Worm (Caenorhabditis elegans) whole organism, midembryonic: ENCODE data around the gene rnp-4.

Experiments used
- T22C8.4 ChIP-seq: fragments of 200-800 bp; sonication (Bioruptor generic); IDR thresholded peaks from 2 replicates; pipeline ENCODE4 v1.3.6; 2022; ENCODE audit warnings: missing genetic modification characterization, missing compliant biosample characterization
- cog-1 ChIP-seq: sonication (generic microtip); optimal IDR thresholded peaks from 2 replicates; lab custom pipeline; 2016; ENCODE audit warnings: missing genetic modification characterization, missing compliant biosample characterization
- flt-1 ChIP-seq: fragments of 200-800 bp; sonication (Bioruptor generic); IDR thresholded peaks from 2 replicates; pipeline ENCODE4 v1.3.6; 2022; ENCODE audit warnings: missing genetic modification characterization, missing compliant biosample characterization
- klf-2 ChIP-seq: fragments of 200-800 bp; sonication (Bioruptor generic); conservative IDR thresholded peaks from 2 replicates; pipeline ENCODE4 v1.3.6; 2022; ENCODE audit warnings: missing genetic modification reagents, missing genetic modification characterization, missing compliant biosample characterization
- med-1 ChIP-seq: sonication (generic microtip); optimal IDR thresholded peaks from 2 replicates; lab custom pipeline; 2017; ENCODE audit warnings: missing genetic modification characterization, mild to moderate bottlenecking, missing compliant biosample characterization, antibody characterized with exemption, missing genetic modification reagents; ENCODE audit not compliant: insufficient read depth
- ref-1 ChIP-seq: fragments of 200-800 bp; sonication (Bioruptor generic); conservative IDR thresholded peaks from 2 replicates; pipeline ENCODE4 v1.3.6; 2022; ENCODE audit warnings: missing genetic modification reagents, missing genetic modification characterization, missing compliant biosample characterization
- tab-1 ChIP-seq: fragments of 200-800 bp; sonication (Bioruptor generic); IDR thresholded peaks from 2 replicates; pipeline ENCODE4 v1.3.6; 2022; ENCODE audit warnings: missing genetic modification characterization, missing compliant biosample characterization
- ztf-23 ChIP-seq: fragments of 200-800 bp; sonication (Bioruptor generic); IDR thresholded peaks from 2 replicates; pipeline ENCODE4 v1.3.6; 2022; ENCODE audit warnings: missing genetic modification reagents, missing genetic modification characterization, missing compliant biosample characterization
- ztf-29 ChIP-seq: fragments of 200-800 bp; sonication (Bioruptor generic); IDR thresholded peaks from 2 replicates; pipeline ENCODE4 v1.3.6; 2022; ENCODE audit warnings: missing genetic modification reagents, missing genetic modification characterization, missing compliant biosample characterization

The rnp-4 gene

ce11 chrIII:4372894-4373293 is 33.2 kb upstream of the rnp-4 start:
- TF ChIP-seq cog-1 (no peak), klf-2 (no peak), tab-1 (GFP tag; lab: Robert Waterston, UW) (no peak), flt-1 (GFP tag; lab: Robert Waterston, UW) (no peak), ztf-23 (no peak), med-1 (GFP tag; lab: Kevin White, UChicago) (no peak), T22C8.4 (GFP tag; lab: Robert Waterston, UW) (no peak), ztf-29 (no peak), ref-1 (GFP tag; lab: Robert Waterston, UW) (no peak)

- TF ChIP-seq tab-1 (GFP tag; lab: Robert Waterston, UW) (no peak), cog-1 (no peak), klf-2 (no peak), ztf-23 (no peak), med-1 (GFP tag; lab: Kevin White, UChicago) (no peak), ref-1 (GFP tag; lab: Robert Waterston, UW) (no peak), ztf-29 (no peak), flt-1 (GFP tag; lab: Robert Waterston, UW) (no peak), T22C8.4 (GFP tag; lab: Robert Waterston, UW) (no peak)
Observed at ce11 chrIII:4374854-4375253, 31.2 kb upstream of the rnp-4 start, which contains the start of gene pals-26. Gene pals-26 (plus strand): TSS chrIII:4375154.

DNA sequence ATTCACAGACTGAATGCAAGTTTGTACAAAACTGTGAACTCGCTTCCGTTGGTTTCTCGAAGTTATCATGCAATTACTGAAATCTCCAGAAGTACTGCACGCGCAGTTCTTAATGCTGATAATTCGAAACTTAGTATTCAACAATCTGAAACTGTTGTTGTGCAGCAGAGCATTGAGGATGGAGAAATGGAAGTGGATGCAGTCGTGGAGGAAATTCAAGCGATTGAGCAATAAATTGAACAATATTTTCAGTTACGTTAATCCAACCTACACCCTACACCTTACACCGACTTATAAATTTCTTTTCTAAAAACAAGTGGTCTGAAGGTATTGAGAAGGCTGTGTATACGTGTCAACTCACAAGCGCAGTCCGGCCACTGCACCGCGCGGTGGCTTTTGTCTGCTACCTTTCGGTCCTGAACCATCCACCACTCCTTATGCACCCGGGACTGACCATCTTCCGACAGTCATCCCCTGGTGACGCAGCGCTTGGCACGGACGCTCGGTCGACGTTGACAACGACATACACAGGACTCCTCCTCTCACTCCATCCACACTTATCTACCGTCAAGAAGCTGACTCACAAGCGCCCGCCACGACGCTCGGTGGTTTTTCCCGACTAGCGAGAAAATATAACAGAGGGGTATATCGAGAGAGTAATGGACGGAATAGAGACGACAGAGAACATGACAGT is 27.3 kb upstream of the rnp-4 start:
- peak; percentile 42 for TF ChIP-seq T22C8.4 (GFP tag; lab: Robert Waterston, UW)
- TF ChIP-seq tab-1 (GFP tag; lab: Robert Waterston, UW), result peak; percentile 83
- peak; percentile 56 for TF ChIP-seq cog-1
- TF ChIP-seq flt-1 (GFP tag; lab: Robert Waterston, UW), result peak; percentile 91
- peak; percentile 83 for TF ChIP-seq ztf-23
- TF ChIP-seq ref-1 (GFP tag; lab: Robert Waterston, UW), result peak; percentile 50; the same call in 1 of the 2 replicates
- peak; percentile 5 for TF ChIP-seq med-1 (GFP tag; lab: Kevin White, UChicago)
- TF ChIP-seq ztf-29, result peak; percentile 83
- TF ChIP-seq klf-2, result peak; percentile 66

ce11 chrIII:4379717-4380116 is 26.4 kb upstream of the rnp-4 start, which contains the start of gene B0284.3:
Gene B0284.3 (minus strand): TSS chrIII:4379817.
- TF ChIP-seq ztf-29 (no peak), klf-2 (no peak), flt-1 (GFP tag; lab: Robert Waterston, UW) (no peak)

- TF ChIP-seq cog-1 (peak; percentile 11), ztf-23 (no peak)
Observed at ce11 chrIII:4380835-4381234, 25.3 kb upstream of the rnp-4 start.

DNA sequence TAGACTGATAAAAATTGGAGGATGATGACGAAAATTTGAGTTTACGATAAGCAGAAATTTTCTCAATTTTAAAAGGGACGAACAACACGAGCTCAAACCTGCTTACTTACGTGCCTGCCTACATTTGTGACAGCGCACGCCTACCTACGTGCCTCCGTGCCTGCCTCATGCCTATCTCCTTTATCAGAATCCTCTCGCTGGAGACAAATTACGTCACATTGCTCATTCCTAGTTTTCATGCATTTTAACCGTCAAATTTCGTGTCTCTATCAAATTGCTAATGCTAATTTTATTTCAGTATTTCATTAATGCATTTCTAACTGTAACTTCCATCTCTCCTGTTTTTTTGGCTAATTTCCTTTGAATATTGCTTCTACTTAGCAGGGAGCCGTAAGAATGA is 24.7 kb upstream of the rnp-4 start, which contains the start of gene pals-27:
TSS of gene pals-27 (plus strand) at position 301 of the 400 bp plus-strand sequence.
- TF ChIP-seq cog-1 (no peak), med-1 (GFP tag; lab: Kevin White, UChicago) (no peak), tab-1 (GFP tag; lab: Robert Waterston, UW) (no peak), ztf-23 (no peak), klf-2 (no peak), ztf-29 (no peak), ref-1 (GFP tag; lab: Robert Waterston, UW) (no peak), flt-1 (GFP tag; lab: Robert Waterston, UW) (no peak), T22C8.4 (GFP tag; lab: Robert Waterston, UW) (no peak)

ce11 chrIII:4382118-4382517 is 24.0 kb upstream of the rnp-4 start:
- no peak for TF ChIP-seq tab-1 (GFP tag; lab: Robert Waterston, UW)
- TF ChIP-seq ref-1 (GFP tag; lab: Robert Waterston, UW), result no peak
- no peak for TF ChIP-seq ztf-23
- no peak for TF ChIP-seq cog-1
- TF ChIP-seq med-1 (GFP tag; lab: Kevin White, UChicago), result no peak
- TF ChIP-seq ztf-29, result no peak
- TF ChIP-seq T22C8.4 (GFP tag; lab: Robert Waterston, UW), result no peak
- no peak for TF ChIP-seq klf-2
- TF ChIP-seq flt-1 (GFP tag; lab: Robert Waterston, UW), result no peak

- TF ChIP-seq flt-1 (GFP tag; lab: Robert Waterston, UW), result no peak
- no peak for TF ChIP-seq klf-2
- no peak for TF ChIP-seq cog-1
- no peak for TF ChIP-seq ref-1 (GFP tag; lab: Robert Waterston, UW)
- no peak for TF ChIP-seq ztf-23
- TF ChIP-seq T22C8.4 (GFP tag; lab: Robert Waterston, UW), result no peak
- no peak for TF ChIP-seq med-1 (GFP tag; lab: Kevin White, UChicago)
- TF ChIP-seq tab-1 (GFP tag; lab: Robert Waterston, UW), result no peak
- no peak for TF ChIP-seq ztf-29
Observed at ce11 chrIII:4384487-4384886, 21.6 kb upstream of the rnp-4 start, which contains the start of gene pals-28. Gene pals-28 (plus strand): TSS chrIII:4384787.

DNA sequence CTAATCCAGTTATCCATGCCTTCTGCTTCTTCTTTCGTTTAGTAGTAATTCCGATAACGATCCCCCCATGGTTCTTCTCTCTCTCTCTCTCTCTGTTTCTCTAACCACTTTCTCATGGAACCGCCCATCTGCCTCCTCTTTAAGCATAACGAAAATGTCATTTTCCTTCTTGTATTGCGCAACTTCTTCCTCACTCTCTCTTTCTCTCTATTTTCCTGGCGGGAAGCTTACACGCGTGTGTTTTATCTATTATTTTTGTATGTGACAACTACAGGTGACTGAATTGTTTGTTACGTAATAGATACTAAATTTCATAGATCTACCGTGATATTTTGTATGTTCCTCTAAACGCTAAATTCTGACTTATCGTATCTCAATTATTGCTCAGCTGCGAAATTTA is 15.7 kb upstream of the rnp-4 start:
- TF ChIP-seq T22C8.4 (GFP tag; lab: Robert Waterston, UW) (no peak), klf-2 (no peak), cog-1 (no peak), tab-1 (GFP tag; lab: Robert Waterston, UW) (no peak), ref-1 (GFP tag; lab: Robert Waterston, UW) (no peak), ztf-29 (no peak), med-1 (GFP tag; lab: Kevin White, UChicago) (no peak), ztf-23 (no peak)

DNA sequence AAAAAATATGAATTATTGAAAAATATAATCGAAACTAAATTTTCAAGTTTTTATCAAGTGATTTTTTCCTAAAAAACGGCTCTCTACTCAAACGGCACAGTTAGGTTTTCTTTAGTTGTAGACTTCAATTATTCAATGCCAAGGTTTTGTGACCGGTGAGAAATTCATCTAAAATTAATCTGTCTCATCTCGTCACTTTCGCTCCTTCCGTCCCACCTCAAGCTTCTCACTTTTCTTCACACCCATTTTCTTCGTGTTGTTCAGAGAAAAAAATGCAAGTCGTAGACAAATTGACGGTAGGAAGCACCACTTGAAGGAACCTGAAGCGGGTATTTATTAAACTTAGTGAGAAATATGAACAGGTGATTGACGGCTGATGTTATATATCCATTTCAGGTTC is 14.8 kb upstream of the rnp-4 start:
- TF ChIP-seq flt-1 (GFP tag; lab: Robert Waterston, UW), result no peak
- TF ChIP-seq cog-1, result no peak
- TF ChIP-seq ref-1 (GFP tag; lab: Robert Waterston, UW), result no peak
- no peak for TF ChIP-seq med-1 (GFP tag; lab: Kevin White, UChicago)
- no peak for TF ChIP-seq T22C8.4 (GFP tag; lab: Robert Waterston, UW)
- no peak for TF ChIP-seq ztf-23
- no peak for TF ChIP-seq ztf-29
- no peak for TF ChIP-seq tab-1 (GFP tag; lab: Robert Waterston, UW)
- TF ChIP-seq klf-2, result no peak
